Worm (Caenorhabditis elegans): ENCODE data around the gene fut-5.

fut-5 gene

ce11 chrII:4650072-4650471, 17.4 kb downstream of the fut-5 start:
- TF ChIP-seq ztf-4 (tag; optimal IDR thresholded peaks at IDR 0.05) (no peak), jun-1 (tag; optimal IDR thresholded peaks at IDR 0.05) (no peak), nhr-23 (tag; optimal IDR thresholded peaks at IDR 0.05) (no peak), fos-1 (tag; optimal IDR thresholded peaks at IDR 0.05) (no peak), ceh-82 (tag; optimal IDR thresholded peaks at IDR 0.05) (no peak), nhr-28 (tag; optimal IDR thresholded peaks at IDR 0.05) (no peak), nhr-67 (tag; optimal IDR thresholded peaks at IDR 0.05) (no peak), hmg-11 (tag; optimal IDR thresholded peaks at IDR 0.05) (no peak)

DNA sequence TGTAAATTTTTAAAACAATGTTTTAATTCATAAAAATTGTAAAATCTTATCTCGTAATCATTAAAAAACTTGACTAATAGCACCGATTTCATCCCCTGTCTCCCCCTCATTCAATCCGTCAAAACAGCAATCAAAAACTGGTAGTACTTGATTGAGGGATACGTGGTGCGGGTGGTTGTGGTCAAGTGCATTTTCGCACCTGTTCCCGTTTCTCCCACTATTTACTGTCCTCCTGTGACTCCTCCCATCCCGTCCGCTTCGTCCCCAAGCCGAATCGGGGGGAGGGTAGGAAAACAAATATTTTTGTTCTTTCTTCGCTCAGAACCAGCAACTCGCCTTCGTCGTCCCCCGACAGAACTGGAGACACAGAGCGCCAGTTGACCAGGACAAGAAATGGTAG, 18.7 kb downstream of the fut-5 start, which contains the start of gene lgc-27:
Gene lgc-27, plus strand, starts transcription at position 301 of the 400 bp plus-strand sequence.
- no peak for TF ChIP-seq nhr-43 (tag; optimal IDR thresholded peaks at IDR 0.05; ENCODE audit: poor library complexity, severe bottlenecking)
- peak; percentile 16 for TF ChIP-seq pha-4 (tag; optimal IDR thresholded peaks at IDR 0.05)
- no peak for TF ChIP-seq snpc-4 (tag; optimal IDR thresholded peaks at IDR 0.05)

DNA sequence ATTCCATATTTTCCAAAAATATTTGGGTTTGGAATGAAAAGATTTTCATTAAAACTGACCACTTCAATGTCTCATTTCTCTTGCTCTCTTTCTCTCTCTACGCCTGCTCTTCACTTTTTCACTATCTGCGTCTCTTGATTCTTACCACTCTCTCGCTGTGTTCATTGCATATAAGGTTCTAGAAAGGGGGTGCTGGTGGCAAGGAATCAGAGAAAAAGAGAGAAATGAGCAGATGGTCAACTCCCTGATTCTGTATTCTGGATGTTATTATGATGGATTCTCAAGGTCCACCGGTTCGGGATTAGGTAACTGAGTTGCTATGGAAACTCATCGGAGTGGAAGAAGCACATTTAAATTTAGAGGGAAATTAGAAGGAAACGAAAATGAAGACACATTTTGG, 26.7 kb downstream of the fut-5 start:
- no peak for TF ChIP-seq ceh-82 (tag; optimal IDR thresholded peaks at IDR 0.05)
- peak; percentile 22 for TF ChIP-seq nfya-1 (tag; optimal IDR thresholded peaks at IDR 0.05; ENCODE audit: insufficient read depth)

ce11 chrII:4638891-4639290, 28.6 kb downstream of the fut-5 start:
- no peak for TF ChIP-seq sea-2 (GFP tag; optimal IDR thresholded peaks at IDR 0.05)
- peak; percentile 66 for TF ChIP-seq nhr-23 (tag; optimal IDR thresholded peaks at IDR 0.05)
- peak; percentile 7 for TF ChIP-seq nhr-43 (tag; optimal IDR thresholded peaks at IDR 0.05; ENCODE audit: poor library complexity, severe bottlenecking)

DNA sequence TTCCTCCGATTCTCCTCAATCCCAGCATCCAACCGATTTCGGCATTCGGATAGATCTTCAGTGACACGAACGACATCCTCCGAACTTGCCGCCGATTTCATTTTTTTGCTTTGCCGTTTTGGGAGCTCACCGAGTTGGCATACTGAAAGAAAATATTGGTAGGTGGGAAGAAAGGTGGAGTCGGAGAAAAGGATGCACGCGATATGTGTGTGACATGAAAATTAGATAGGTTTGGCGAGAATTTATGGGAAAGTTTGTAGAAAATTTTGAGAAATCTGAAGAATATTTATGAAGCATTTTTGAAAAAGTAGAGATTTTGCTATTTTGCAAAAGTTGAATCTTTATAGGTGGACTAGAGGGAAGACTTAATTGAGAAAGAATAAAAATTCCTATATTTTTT, 29.2 kb downstream of the fut-5 start, which contains the start of gene che-10:
Gene che-10, minus strand, starts transcription at position 101 of the 400 bp plus-strand sequence.
- no peak for TF ChIP-seq eor-1 (tag; optimal IDR thresholded peaks at IDR 0.05)
- no peak for TF ChIP-seq elt-3 (tag; optimal IDR thresholded peaks at IDR 0.05)
- no peak for TF ChIP-seq nhr-77 (tag; optimal IDR thresholded peaks at IDR 0.05)

DNA sequence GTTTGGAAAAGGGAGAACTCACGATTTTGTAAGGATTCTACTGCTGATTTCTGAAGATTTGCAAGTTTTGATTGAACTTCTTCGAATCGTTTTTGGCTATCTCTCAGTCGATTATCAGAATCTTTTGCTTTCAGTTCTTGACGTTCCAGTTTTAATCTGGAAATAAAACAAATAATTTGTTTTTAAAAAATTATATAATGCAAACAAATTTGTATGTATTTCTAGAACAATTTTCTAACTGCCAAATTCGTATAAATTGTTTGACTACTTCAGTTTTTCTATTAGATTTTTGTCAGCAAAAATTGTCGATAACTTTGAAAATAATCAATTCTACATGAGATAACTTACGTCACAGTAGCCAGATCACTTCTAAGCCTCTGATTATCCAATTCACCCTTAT, 36.0 kb downstream of the fut-5 start:
- TF ChIP-seq nhr-28 (tag; optimal IDR thresholded peaks at IDR 0.05) (no peak), pqm-1 (tag; optimal IDR thresholded peaks at IDR 0.05) (no peak), ceh-28 (tag; optimal IDR thresholded peaks at IDR 0.05) (no peak), nhr-25 (tag; optimal IDR thresholded peaks at IDR 0.05) (no peak), nfya-1 (tag; optimal IDR thresholded peaks at IDR 0.05; ENCODE audit: insufficient read depth) (no peak), mdl-1 (tag; optimal IDR thresholded peaks at IDR 0.05) (no peak), nhr-43 (tag; optimal IDR thresholded peaks at IDR 0.05; ENCODE audit: poor library complexity, severe bottlenecking) (no peak), daf-12 (tag; optimal IDR thresholded peaks at IDR 0.05) (no peak), lin-15B (tag; optimal IDR thresholded peaks at IDR 0.05) (no peak), skn-1 (tag; optimal IDR thresholded peaks at IDR 0.05) (no peak), egl-5 (tag; optimal IDR thresholded peaks at IDR 0.05) (no peak), elt-3 (tag; optimal IDR thresholded peaks at IDR 0.05) (no peak), ztf-4 (tag; optimal IDR thresholded peaks at IDR 0.05) (no peak)

- TF ChIP-seq nhr-237 (tag; optimal IDR thresholded peaks at IDR 0.05): no peak
- TF ChIP-seq mdl-1 (tag; optimal IDR thresholded peaks at IDR 0.05): no peak
- no peak for TF ChIP-seq nhr-12 (tag; optimal IDR thresholded peaks at IDR 0.05)
- no peak for TF ChIP-seq ZK546.5 (tag; optimal IDR thresholded peaks at IDR 0.05)
- no peak for TF ChIP-seq jun-1 (tag; optimal IDR thresholded peaks at IDR 0.05)
- no peak for TF ChIP-seq pha-4 (tag; optimal IDR thresholded peaks at IDR 0.05)
- TF ChIP-seq ceh-82 (tag; optimal IDR thresholded peaks at IDR 0.05): no peak
- no peak for TF ChIP-seq unc-62 (GFP tag; optimal IDR thresholded peaks at IDR 0.05)
- TF ChIP-seq R02D3.7 (tag; optimal IDR thresholded peaks at IDR 0.05): no peak
- TF ChIP-seq ztf-4 (tag; optimal IDR thresholded peaks at IDR 0.05): no peak
- no peak for TF ChIP-seq tbx-2 (tag; optimal IDR thresholded peaks at IDR 0.05)
- TF ChIP-seq ceh-16 (tag; optimal IDR thresholded peaks at IDR 0.05): no peak
- no peak for TF ChIP-seq nhr-77 (tag; optimal IDR thresholded peaks at IDR 0.05)
Measured at ce11 chrII:4626606-4627005, 40.9 kb downstream of the fut-5 start, which contains the start of gene F35D11.1. TSS of gene F35D11.1 (plus strand) at chrII:4626906.
